Worm (Caenorhabditis elegans): ENCODE data around the gene clec-51.

DNA sequence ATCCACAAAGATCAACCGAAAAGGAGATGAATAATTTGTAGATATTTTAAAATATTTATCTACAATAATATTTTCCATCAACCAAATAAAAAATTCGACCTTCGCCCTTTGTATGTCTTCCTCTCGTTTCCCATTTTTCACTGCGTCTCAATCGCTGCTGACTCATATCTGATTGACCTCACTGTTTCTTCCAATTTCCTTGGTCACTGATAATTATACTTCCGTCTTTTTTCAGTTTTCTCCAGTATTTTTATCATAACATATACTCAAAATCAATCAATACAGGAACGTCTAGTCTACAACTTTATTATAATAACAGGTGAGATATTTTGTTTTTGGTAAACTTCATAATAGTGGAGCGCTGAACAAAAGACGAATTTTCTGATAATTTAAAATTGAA is 24.6 kb downstream of the clec-51 start, which contains the start of gene pmk-3:
- TF ChIP-seq odd-2 (tag; optimal IDR thresholded peaks at IDR 0.05) (no peak), pha-2 (tag; optimal IDR thresholded peaks at IDR 0.05) (no peak), dve-1 (tag; optimal IDR thresholded peaks at IDR 0.05) (no peak), Y22D7AL.16 (tag; optimal IDR thresholded peaks at IDR 0.05) (no peak), pha-4 (tag; optimal IDR thresholded peaks at IDR 0.05) (no peak), pag-3 (tag; optimal IDR thresholded peaks at IDR 0.05; ENCODE audit: borderline replicate concordance) (no peak), ceh-2 (tag; optimal IDR thresholded peaks at IDR 0.05) (no peak), elt-2 (tag; optimal IDR thresholded peaks at IDR 0.05) (no peak), fkh-10 (GFP tag; optimal IDR thresholded peaks at IDR 0.05) (no peak), npax-4 (tag; optimal IDR thresholded peaks at IDR 0.05) (no peak), hlh-13 (GFP tag; optimal IDR thresholded peaks at IDR 0.05) (no peak)
